Fruit fly (Drosophila melanogaster) whole organism, embryonic: Measurements from ENCODE around the gene cac.

ENCODE experiments used
- Ada2b ChIP-seq: fragments of 200-800 bp; sonication (Bioruptor generic); IDR thresholded peaks from 2 replicates; pipeline ENCODE4 v1.3.6; 2022; ENCODE audit warnings: missing biosample characterization, missing genetic modification characterization
- Aef1 ChIP-seq: fragments of 200-800 bp; sonication (Bioruptor generic); IDR thresholded peaks from 3 replicates; pipeline ENCODE4 v1.3.6; 2022; ENCODE audit warnings: missing biosample characterization, missing genetic modification characterization
- Atf6 ChIP-seq: fragments of 200-800 bp; sonication (Bioruptor generic); IDR thresholded peaks from 2 replicates; pipeline ENCODE4 v1.3.6; 2022; ENCODE audit warnings: missing biosample characterization, missing genetic modification characterization
- CG10321 ChIP-seq: fragments of 200-800 bp; sonication (Bioruptor generic); IDR thresholded peaks from 2 replicates; pipeline ENCODE4 v1.3.6; 2022; ENCODE audit warnings: missing biosample characterization, missing genetic modification characterization
- CG10366 ChIP-seq: fragments of 200-800 bp; sonication (Bioruptor generic); IDR thresholded peaks from 2 replicates; pipeline ENCODE4 v1.3.6; 2022; ENCODE audit warnings: missing biosample characterization, missing genetic modification characterization
- CG11723 ChIP-seq: fragments of 200-800 bp; sonication (Bioruptor generic); optimal IDR thresholded peaks from 2 replicates; lab custom pipeline; 2017; ENCODE audit warnings: missing biosample characterization, mild to moderate bottlenecking, missing genetic modification characterization
- CG12236 ChIP-seq: fragments of 200-800 bp; sonication (Bioruptor generic); optimal IDR thresholded peaks from 2 replicates; lab custom pipeline; 2016; ENCODE audit warnings: missing biosample characterization, missing genetic modification characterization
- CG13775 ChIP-seq: fragments of 200-800 bp; sonication (Bioruptor generic); optimal IDR thresholded peaks from 3 replicates; lab custom pipeline; 2017; ENCODE audit warnings: missing biosample characterization, mild to moderate bottlenecking, missing genetic modification characterization
- CG13894 ChIP-seq: fragments of 200-800 bp; sonication (Bioruptor generic); optimal IDR thresholded peaks from 3 replicates; lab custom pipeline; 2018; ENCODE audit warnings: missing biosample characterization, mild to moderate bottlenecking, missing genetic modification characterization, moderate library complexity
- CG15011 ChIP-seq: fragments of 200-800 bp; sonication (Bioruptor generic); optimal IDR thresholded peaks from 3 replicates; lab custom pipeline; 2018; ENCODE audit warnings: missing biosample characterization, mild to moderate bottlenecking, missing genetic modification characterization
- CG17829 ChIP-seq: fragments of 200-800 bp; optimal IDR thresholded peaks from 2 replicates; lab custom pipeline; 2019; ENCODE audit warnings: missing biosample characterization, mild to moderate bottlenecking, missing genetic modification characterization, moderate library complexity
- CG2202 ChIP-seq: fragments of 200-800 bp; sonication (Bioruptor generic); optimal IDR thresholded peaks from 2 replicates; lab custom pipeline; 2018; ENCODE audit warnings: missing biosample characterization, mild to moderate bottlenecking, missing genetic modification characterization
- CG2678 ChIP-seq: fragments of 200-800 bp; sonication (Bioruptor generic); optimal IDR thresholded peaks from 3 replicates; lab custom pipeline; 2019; ENCODE audit warnings: missing biosample characterization, mild to moderate bottlenecking, missing genetic modification characterization, moderate library complexity
- CG30431 ChIP-seq: fragments of 200-800 bp; sonication (Bioruptor generic); optimal IDR thresholded peaks from 2 replicates; lab custom pipeline; 2017; ENCODE audit warnings: missing biosample characterization, missing genetic modification characterization
- CG3065 ChIP-seq: fragments of 200-800 bp; sonication (Bioruptor generic); optimal IDR thresholded peaks from 2 replicates; lab custom pipeline; 2016; ENCODE audit warnings: missing biosample characterization, missing genetic modification characterization
- CG3163 ChIP-seq: fragments of 200-800 bp; sonication (Bioruptor generic); optimal IDR thresholded peaks from 3 replicates; lab custom pipeline; 2016; ENCODE audit warnings: missing biosample characterization, missing genetic modification characterization
- CG34224 ChIP-seq: fragments of 200-800 bp; sonication (Bioruptor generic); IDR thresholded peaks from 3 replicates; pipeline ENCODE4 v1.3.6; 2022; ENCODE audit warnings: missing biosample characterization, missing genetic modification characterization; ENCODE audit not compliant: partially characterized antibody
- CG34422 ChIP-seq: fragments of 200-800 bp; sonication (Bioruptor generic); IDR thresholded peaks from 3 replicates; pipeline ENCODE4 v1.3.6; 2022; ENCODE audit warnings: missing biosample characterization, missing genetic modification characterization
- CG3847 ChIP-seq: fragments of 200-800 bp; sonication (Bioruptor generic); IDR thresholded peaks from 2 replicates; pipeline ENCODE4 v1.3.6; 2022; ENCODE audit warnings: missing biosample characterization, missing genetic modification characterization
- CG4404 ChIP-seq: fragments of 200-800 bp; sonication (Bioruptor generic); IDR thresholded peaks from 2 replicates; pipeline ENCODE4 v1.3.6; 2022; ENCODE audit warnings: missing biosample characterization, missing genetic modification characterization
- CkIIα-i1 ChIP-seq: fragments of 200-800 bp; sonication (Bioruptor generic); IDR thresholded peaks from 2 replicates; pipeline ENCODE4 v1.3.6; 2022; ENCODE audit warnings: missing biosample characterization, missing genetic modification characterization
- Dad ChIP-seq: fragments of 200-800 bp; sonication (Bioruptor generic); optimal IDR thresholded peaks from 3 replicates; lab custom pipeline; 2016; ENCODE audit warnings: missing biosample characterization, missing genetic modification characterization
- Dbx ChIP-seq: fragments of 200-800 bp; sonication (Bioruptor generic); IDR thresholded peaks from 3 replicates; pipeline ENCODE4 v1.3.6; 2022; ENCODE audit warnings: missing biosample characterization, missing genetic modification characterization
- Fer1 ChIP-seq: fragments of 200-800 bp; sonication (Bioruptor generic); optimal IDR thresholded peaks from 2 replicates; lab custom pipeline; 2017; ENCODE audit warnings: missing biosample characterization, mild to moderate bottlenecking, missing genetic modification characterization
- Hey ChIP-seq: fragments of 200-800 bp; sonication (Bioruptor generic); optimal IDR thresholded peaks from 3 replicates; lab custom pipeline; 2018; ENCODE audit warnings: missing biosample characterization, mild to moderate bottlenecking, missing genetic modification characterization
- Hr78 ChIP-seq, 2 experiments: fragments of 200-800 bp in 1 of 2; fragments of >200 bp in 1 of 2; sonication (Bioruptor generic) in 1 of 2; optimal IDR thresholded peaks; 2 replicates each; lab custom pipeline; 2017 to 2019; ENCODE audit warnings: missing biosample characterization in 2 of 2, missing genetic modification characterization in 2 of 2, mild to moderate bottlenecking in 1 of 2, moderate library complexity in 1 of 2
- Hsf ChIP-seq: fragments of 200-800 bp; sonication (Bioruptor generic); optimal IDR thresholded peaks from 3 replicates; lab custom pipeline; 2016; ENCODE audit warnings: missing biosample characterization, missing genetic modification characterization
- Neu2 ChIP-seq: fragments of 200-800 bp; sonication (Bioruptor generic); optimal IDR thresholded peaks from 3 replicates; lab custom pipeline; 2016; ENCODE audit warnings: missing biosample characterization, missing genetic modification characterization, borderline replicate concordance
- Ravus ChIP-seq: fragments of 200-800 bp; sonication (Bioruptor generic); IDR thresholded peaks from 2 replicates; pipeline ENCODE4 v1.3.6; 2022; ENCODE audit warnings: missing biosample characterization, missing genetic modification characterization
- Rx ChIP-seq: fragments of 200-800 bp; sonication (Bioruptor generic); IDR thresholded peaks from 2 replicates; pipeline ENCODE4 v1.3.6; 2022; ENCODE audit warnings: missing biosample characterization, missing genetic modification characterization
- Sox102F ChIP-seq: fragments of 200-800 bp; sonication (Bioruptor generic); optimal IDR thresholded peaks from 2 replicates; lab custom pipeline; 2018; ENCODE audit warnings: missing biosample characterization, mild to moderate bottlenecking, missing genetic modification characterization, moderate library complexity
- ac ChIP-seq: fragments of 200-800 bp; sonication (Bioruptor generic); optimal IDR thresholded peaks from 3 replicates; lab custom pipeline; 2017; ENCODE audit warnings: missing biosample characterization, mild to moderate bottlenecking, missing genetic modification characterization
- caup ChIP-seq: fragments of 200-800 bp; sonication (Bioruptor generic); optimal IDR thresholded peaks from 3 replicates; lab custom pipeline; 2017; ENCODE audit warnings: missing biosample characterization, mild to moderate bottlenecking, missing genetic modification characterization, moderate library complexity; ENCODE audit not compliant: severe bottlenecking
- crc ChIP-seq: fragments of 200-800 bp; sonication (Bioruptor generic); optimal IDR thresholded peaks from 2 replicates; lab custom pipeline; 2016; ENCODE audit warnings: missing biosample characterization, missing genetic modification characterization
- danr ChIP-seq: fragments of 200-800 bp; sonication (Bioruptor generic); IDR thresholded peaks from 2 replicates; pipeline ENCODE4 v1.3.6; 2022; ENCODE audit warnings: missing biosample characterization, missing genetic modification characterization
- dpn ChIP-seq, 2 experiments: fragments of 200-800 bp; sonication (Bioruptor generic); optimal IDR thresholded peaks; 3 replicates each; lab custom pipeline; 2016; ENCODE audit warnings: missing biosample characterization in 2 of 2, missing genetic modification characterization in 2 of 2
- eve ChIP-seq, 2 experiments: fragments of >200 bp; optimal IDR thresholded peaks; 2 replicates each; lab custom pipeline; 2017; ENCODE audit warnings: missing biosample characterization in 2 of 2, missing genetic modification characterization in 2 of 2
- eyg ChIP-seq: fragments of 200-800 bp; sonication (Bioruptor generic); optimal IDR thresholded peaks from 3 replicates; lab custom pipeline; 2016; ENCODE audit warnings: missing biosample characterization, missing genetic modification characterization
- gce ChIP-seq: fragments of 200-800 bp; sonication (Bioruptor generic); IDR thresholded peaks from 3 replicates; pipeline ENCODE4 v1.3.6; 2022; ENCODE audit warnings: missing biosample characterization, missing genetic modification characterization
- gfzf ChIP-seq: fragments of 200-800 bp; sonication (Bioruptor generic); optimal IDR thresholded peaks from 2 replicates; lab custom pipeline; 2016; ENCODE audit warnings: missing biosample characterization, mild to moderate bottlenecking, missing genetic modification characterization, moderate library complexity
- grn ChIP-seq: fragments of 200-800 bp; sonication (Bioruptor generic); optimal IDR thresholded peaks from 3 replicates; lab custom pipeline; 2017; ENCODE audit warnings: missing biosample characterization, missing genetic modification characterization
- gsb ChIP-seq: fragments of 200-800 bp; sonication (Bioruptor generic); IDR thresholded peaks from 2 replicates; pipeline ENCODE4 v1.3.6; 2022; ENCODE audit warnings: missing biosample characterization, missing genetic modification characterization
- jigr1 ChIP-seq: fragments of 200-800 bp; sonication (Bioruptor generic); IDR thresholded peaks from 3 replicates; pipeline ENCODE4 v1.3.6; 2022; ENCODE audit warnings: missing biosample characterization, missing genetic modification characterization
- nerfin-2 ChIP-seq: fragments of 200-800 bp; sonication (Bioruptor generic); IDR thresholded peaks from 2 replicates; pipeline ENCODE4 v1.3.6; 2022; ENCODE audit warnings: missing biosample characterization, missing genetic modification characterization; ENCODE audit not compliant: partially characterized antibody
- onecut ChIP-seq: fragments of 200-800 bp; sonication (Bioruptor generic); IDR thresholded peaks from 2 replicates; pipeline ENCODE4 v1.3.6; 2022; ENCODE audit warnings: missing biosample characterization, missing genetic modification characterization
- pb ChIP-seq: fragments of 200-800 bp; sonication (Bioruptor generic); optimal IDR thresholded peaks from 3 replicates; lab custom pipeline; 2016; ENCODE audit warnings: missing biosample characterization, missing genetic modification characterization
- pho ChIP-seq: fragments of 200-800 bp; sonication (Bioruptor generic); optimal IDR thresholded peaks from 2 replicates; lab custom pipeline; 2016; ENCODE audit warnings: missing biosample characterization, missing genetic modification characterization
- sc ChIP-seq, 3 experiments: fragments of >200 bp in 2 of 3; fragments of 200-800 bp in 1 of 3; sonication (Bioruptor generic) in 1 of 3; optimal IDR thresholded peaks; 2 replicates in 2 of 3; 3 replicates in 1 of 3; lab custom pipeline; 2017; ENCODE audit warnings: mild to moderate bottlenecking in 1 of 3, missing biosample characterization in 1 of 3, missing genetic modification characterization in 1 of 3, missing genetic modification reagents in 1 of 3
- sima ChIP-seq: fragments of 200-800 bp; sonication (Bioruptor generic); optimal IDR thresholded peaks from 2 replicates; lab custom pipeline; 2016; ENCODE audit warnings: missing biosample characterization, missing genetic modification characterization
- unc-4 ChIP-seq: fragments of 200-800 bp; sonication (Bioruptor generic); IDR thresholded peaks from 2 replicates; pipeline ENCODE4 v1.3.6; 2022; ENCODE audit warnings: missing biosample characterization, missing genetic modification characterization; ENCODE audit not compliant: partially characterized antibody
- wek ChIP-seq: fragments of 200-800 bp; sonication (Bioruptor generic); optimal IDR thresholded peaks from 3 replicates; lab custom pipeline; 2018; ENCODE audit warnings: missing biosample characterization, mild to moderate bottlenecking, missing genetic modification characterization, moderate library complexity

cac gene

dm6 chrX:11886976-11887375 is 97.9 kb downstream of the cac start, which contains the start of the genes CG10353 and SelG (continued):
- no peak for TF ChIP-seq Ravus (GFP tag; lab: Robert Waterston, UW)
- TF ChIP-seq Neu2 (GFP tag; lab: Kevin White, UChicago), result no peak
- TF ChIP-seq Sox102F, result no peak
- TF ChIP-seq CG13775 (GFP tag; lab: Kevin White, UChicago), result no peak
- TF ChIP-seq crc (GFP tag; lab: Kevin White, UChicago), result no peak
- TF ChIP-seq Ada2b, result no peak
- no peak for TF ChIP-seq CG34422
- TF ChIP-seq Dbx (GFP tag; lab: Robert Waterston, UW), result no peak
- TF ChIP-seq wek (GFP tag; lab: Kevin White, UChicago), result peak; percentile 54
- no peak for TF ChIP-seq eve (GFP tag; optimal IDR thresholded peaks at IDR 0.05; lab: Kevin White, UChicago)
- TF ChIP-seq Rx (GFP tag; lab: Robert Waterston, UW), result no peak
- no peak for TF ChIP-seq CG4404 (GFP tag; lab: Robert Waterston, UW)
- peak; percentile 22 for TF ChIP-seq Hsf (GFP tag; lab: Kevin White, UChicago)
- TF ChIP-seq sima (GFP tag; lab: Kevin White, UChicago), result no peak
- no peak for TF ChIP-seq CG2202
- peak; percentile 56; the same call in 1 of the 2 replicates for TF ChIP-seq nerfin-2 (GFP tag; lab: Robert Waterston, UW)
- TF ChIP-seq eyg (GFP tag; lab: Kevin White, UChicago), result peak; percentile 38
- peak; percentile 68 for TF ChIP-seq CG3847 (GFP tag; lab: Robert Waterston, UW)
- TF ChIP-seq CG10321 (GFP tag; lab: Robert Waterston, UW), result no peak
- peak; percentile 37 for TF ChIP-seq gfzf (GFP tag; lab: Kevin White, UChicago)
- TF ChIP-seq dpn (GFP tag; optimal IDR thresholded peaks at IDR 0.05; lab: Kevin White, UChicago), result peak; percentile 32 to 76
- TF ChIP-seq CG10366, result 0 out of 2 replicates have a peak, but pooled peaks have one; percentile 11
- TF ChIP-seq CG34224, result peak; percentile 94
- peak; percentile 60 for TF ChIP-seq Dad (GFP tag; lab: Kevin White, UChicago)
- TF ChIP-seq CG3065, result no peak
- TF ChIP-seq gsb (GFP tag; lab: Robert Waterston, UW), result no peak
- TF ChIP-seq CG11723 (GFP tag; lab: Kevin White, UChicago), result no peak
- TF ChIP-seq CG2678 (tag; lab: Kevin White, UChicago), result peak; percentile 13
- no peak for TF ChIP-seq Hey (tag; lab: Kevin White, UChicago)
- TF ChIP-seq ac (GFP tag; lab: Kevin White, UChicago), result no peak
- TF ChIP-seq Atf6 (GFP tag; lab: Robert Waterston, UW), result no peak; the same call in 1 of the 2 replicates
- TF ChIP-seq grn, result no peak
- TF ChIP-seq CG13894 (tag; lab: Kevin White, UChicago), result peak; percentile 34
- no peak for TF ChIP-seq pho (GFP tag; lab: Kevin White, UChicago)
- TF ChIP-seq Aef1 (GFP tag; lab: Robert Waterston, UW), result no peak
- TF ChIP-seq Fer1 (GFP tag; lab: Kevin White, UChicago), result peak; percentile 44
- TF ChIP-seq jigr1 (GFP tag; lab: Robert Waterston, UW), result no peak
- no peak for TF ChIP-seq Hr78 (GFP tag; optimal IDR thresholded peaks at IDR 0.05; lab: Kevin White, UChicago)
- TF ChIP-seq unc-4 (GFP tag; lab: Robert Waterston, UW), result peak; percentile 82
- TF ChIP-seq pb (GFP tag; lab: Kevin White, UChicago), result no peak
- no peak for TF ChIP-seq onecut
- no peak for TF ChIP-seq gce (GFP tag; lab: Robert Waterston, UW)
- peak; percentile 51 for TF ChIP-seq CG17829 (tag; lab: Kevin White, UChicago)
- TF ChIP-seq sc (optimal IDR thresholded peaks at IDR 0.05; lab: Kevin White, UChicago), result no peak
- TF ChIP-seq sc (GFP tag; optimal IDR thresholded peaks at IDR 0.05; lab: Kevin White, UChicago), result no peak
- no peak for TF ChIP-seq CG15011
- TF ChIP-seq CkIIα-i1 (GFP tag; lab: Robert Waterston, UW), result no peak
- TF ChIP-seq caup (GFP tag; lab: Kevin White, UChicago), result peak; percentile 32
- no peak for TF ChIP-seq CG12236 (GFP tag; lab: Kevin White, UChicago)
- TF ChIP-seq CG3163 (GFP tag; lab: Kevin White, UChicago), result peak; percentile 27
- TF ChIP-seq danr (GFP tag; lab: Robert Waterston, UW), result no peak
- TF ChIP-seq CG30431 (GFP tag; lab: Kevin White, UChicago), result no peak
